Worm (Caenorhabditis elegans) whole organism, young adult: ENCODE data around the gene F13C5.2.

Source experiments
- B0035.1 ChIP-seq: sonication (generic microtip); optimal IDR thresholded peaks from 2 replicates; lab custom pipeline; 2016; ENCODE audit warnings: missing genetic modification characterization, mild to moderate bottlenecking, missing compliant biosample characterization, missing genotype, missing genetic modification reagents
- ceh-58 ChIP-seq: fragments of 200-800 bp; sonication (Bioruptor generic); IDR thresholded peaks from 2 replicates; pipeline ENCODE4 v1.3.6; 2022; ENCODE audit warnings: missing genetic modification characterization, missing compliant biosample characterization
- hsf-1 ChIP-seq: fragments of 200-800 bp; sonication (Bioruptor generic); IDR thresholded peaks from 2 replicates; pipeline ENCODE4 v1.3.6; 2022; ENCODE audit warnings: missing genetic modification reagents, missing genetic modification characterization, missing compliant biosample characterization
- lin-35 ChIP-seq, 3 experiments: fragments of 150-350 bp in 2 of 3; sonication (generic microtip) in 1 of 3; optimal IDR thresholded peaks; 2 replicates each; lab custom pipeline; 2014 to 2018; ENCODE audit warnings: missing biosample characterization in 3 of 3, missing genetic modification characterization in 3 of 3, missing genetic modification reagents in 3 of 3
- sdz-38 ChIP-seq: sonication (generic microtip); optimal IDR thresholded peaks from 2 replicates; lab custom pipeline; 2016; ENCODE audit warnings: missing genotype, missing genetic modification characterization, missing compliant biosample characterization

DNA sequence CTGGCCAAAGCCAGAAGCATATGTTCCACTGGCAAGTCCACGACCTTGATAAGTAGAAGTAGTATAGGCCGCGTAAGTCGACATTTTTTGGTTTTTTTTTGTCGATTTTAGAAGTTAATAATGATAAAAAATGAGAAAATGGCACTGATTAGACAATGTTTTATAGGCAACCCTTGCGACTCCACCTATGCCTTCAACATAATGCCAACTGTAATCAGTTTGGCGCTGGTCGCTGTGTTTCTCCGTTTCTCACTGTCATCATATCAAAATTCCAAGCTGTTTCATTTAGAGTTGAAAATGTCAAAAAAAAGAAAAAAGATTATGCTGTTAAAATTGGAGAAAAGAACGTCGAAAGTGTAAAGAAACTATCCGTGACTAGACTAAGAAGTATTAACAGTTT, 51.8 kb downstream of the F13C5.2 start:
- TF ChIP-seq hsf-1 (no peak), sdz-38 (tag; lab: Kevin White, UChicago) (no peak), ceh-58 (GFP tag; lab: Robert Waterston, UW) (no peak), lin-35 (GFP tag; optimal IDR thresholded peaks at IDR 0.05; lab: Kevin White, UChicago) (no peak), B0035.1 (tag; lab: Kevin White, UChicago) (no peak)
